Fruit fly (Drosophila melanogaster) whole organism, embryonic: ENCODE results near the gene HINT1.
A peak's percentile ranks its signal among the peaks of the same experiment; 100 is the strongest.

Experiments
- BEAF-32 ChIP-seq: fragments of 200-800 bp; sonication (Bioruptor generic); optimal IDR thresholded peaks from 3 replicates; lab custom pipeline; 2017; ENCODE audit warnings: missing biosample characterization, missing genetic modification characterization, mild to moderate bottlenecking, moderate library complexity, missing genetic modification reagents
- CG10431 ChIP-seq: fragments of 200-800 bp; sonication (Bioruptor generic); optimal IDR thresholded peaks from 3 replicates; lab custom pipeline; 2018; ENCODE audit warnings: missing biosample characterization, mild to moderate bottlenecking, missing genetic modification characterization
- CG12219 ChIP-seq: fragments of 200-800 bp; sonication (Bioruptor generic); optimal IDR thresholded peaks from 3 replicates; lab custom pipeline; 2018; ENCODE audit warnings: missing biosample characterization, mild to moderate bottlenecking, missing genetic modification characterization
- CG14441 ChIP-seq: fragments of 200-800 bp; sonication (Bioruptor generic); IDR thresholded peaks from 2 replicates; pipeline ENCODE4 v1.3.6; 2022; ENCODE audit warnings: missing biosample characterization, missing genetic modification characterization
- CG15514 ChIP-seq: fragments of 200-800 bp; sonication (Bioruptor generic); optimal IDR thresholded peaks from 3 replicates; lab custom pipeline; 2017; ENCODE audit warnings: missing biosample characterization, missing genetic modification characterization, mild to moderate bottlenecking, moderate library complexity, missing genetic modification reagents
- CG17186 ChIP-seq: fragments of 200-800 bp; sonication (Bioruptor generic); optimal IDR thresholded peaks from 3 replicates; lab custom pipeline; 2017; ENCODE audit warnings: missing biosample characterization, missing genetic modification reagents, missing genetic modification characterization
- CG17359 ChIP-seq: fragments of 200-800 bp; sonication (Bioruptor generic); optimal IDR thresholded peaks from 3 replicates; lab custom pipeline; 2018; ENCODE audit warnings: missing biosample characterization, mild to moderate bottlenecking, missing genetic modification characterization, moderate library complexity
- CG17802 ChIP-seq: fragments of 200-800 bp; sonication (Bioruptor generic); optimal IDR thresholded peaks from 2 replicates; lab custom pipeline; 2018; ENCODE audit warnings: missing biosample characterization, mild to moderate bottlenecking, missing genetic modification characterization, moderate library complexity
- CG1832 ChIP-seq: fragments of 200-800 bp; sonication (Bioruptor generic); optimal IDR thresholded peaks from 2 replicates; lab custom pipeline; 2017; ENCODE audit warnings: missing biosample characterization, mild to moderate bottlenecking, missing genetic modification characterization, inconsistent platforms
- CG2889 ChIP-seq: fragments of 200-800 bp; sonication (Bioruptor generic); IDR thresholded peaks from 3 replicates; pipeline ENCODE4 v1.3.6; 2022; ENCODE audit warnings: missing biosample characterization, missing genetic modification characterization
- CG32767 ChIP-seq: fragments of 200-800 bp; sonication (Bioruptor generic); IDR thresholded peaks from 2 replicates; pipeline ENCODE4 v1.3.6; 2022; ENCODE audit warnings: missing biosample characterization, missing genetic modification characterization
- CG34422 ChIP-seq: fragments of 200-800 bp; sonication (Bioruptor generic); IDR thresholded peaks from 3 replicates; pipeline ENCODE4 v1.3.6; 2022; ENCODE audit warnings: missing biosample characterization, missing genetic modification characterization
- CG4820 ChIP-seq: fragments of 200-800 bp; sonication (Bioruptor generic); optimal IDR thresholded peaks from 3 replicates; lab custom pipeline; 2016; ENCODE audit warnings: missing biosample characterization, missing genetic modification characterization
- CG6689 ChIP-seq: fragments of 200-800 bp; sonication (Bioruptor generic); IDR thresholded peaks from 2 replicates; pipeline ENCODE4 v1.3.6; 2022; ENCODE audit warnings: missing biosample characterization, missing genetic modification characterization
- CG7271 ChIP-seq: fragments of 200-800 bp; sonication (Bioruptor generic); optimal IDR thresholded peaks from 2 replicates; lab custom pipeline; 2018; ENCODE audit warnings: missing biosample characterization, mild to moderate bottlenecking, missing genetic modification characterization, moderate library complexity
- CG9609 ChIP-seq: fragments of 200-800 bp; sonication (Bioruptor generic); optimal IDR thresholded peaks from 3 replicates; lab custom pipeline; 2016; ENCODE audit warnings: missing biosample characterization, missing genetic modification characterization
- Dbx ChIP-seq: fragments of 200-800 bp; sonication (Bioruptor generic); IDR thresholded peaks from 3 replicates; pipeline ENCODE4 v1.3.6; 2022; ENCODE audit warnings: missing biosample characterization, missing genetic modification characterization
- Ets97D ChIP-seq: fragments of 200-800 bp; sonication (Bioruptor generic); optimal IDR thresholded peaks from 3 replicates; lab custom pipeline; 2016; ENCODE audit warnings: missing biosample characterization, missing genetic modification characterization
- HLH3B ChIP-seq: fragments of 200-800 bp; sonication (Bioruptor generic); IDR thresholded peaks from 2 replicates; pipeline ENCODE4 v1.3.6; 2022; ENCODE audit warnings: missing biosample characterization, missing genetic modification characterization
- Hr39 ChIP-seq: fragments of >200 bp; optimal IDR thresholded peaks from 2 replicates; lab custom pipeline; 2017
- Mad ChIP-seq: fragments of 200-800 bp; sonication (Bioruptor generic); optimal IDR thresholded peaks from 2 replicates; lab custom pipeline; 2016; ENCODE audit warnings: missing biosample characterization, missing genetic modification characterization
- Nf-YB ChIP-seq: fragments of 200-800 bp; sonication (Bioruptor generic); optimal IDR thresholded peaks from 3 replicates; lab custom pipeline; 2019; ENCODE audit warnings: missing biosample characterization, mild to moderate bottlenecking, missing genetic modification characterization, moderate library complexity
- Nf-YC ChIP-seq: fragments of 200-800 bp; optimal IDR thresholded peaks from 3 replicates; lab custom pipeline; 2019; ENCODE audit warnings: missing biosample characterization, mild to moderate bottlenecking, missing genetic modification characterization, moderate library complexity
- PHDP ChIP-seq: fragments of 200-800 bp; sonication (Bioruptor generic); optimal IDR thresholded peaks from 3 replicates; lab custom pipeline; 2018; ENCODE audit warnings: missing biosample characterization, mild to moderate bottlenecking, missing genetic modification characterization, moderate library complexity
- Sin3A ChIP-seq: fragments of >200 bp; optimal IDR thresholded peaks from 2 replicates; lab custom pipeline; 2018
- Ssrp ChIP-seq: fragments of 200-800 bp; sonication (Bioruptor generic); optimal IDR thresholded peaks from 2 replicates; lab custom pipeline; 2018; ENCODE audit warnings: missing biosample characterization, mild to moderate bottlenecking, missing genetic modification characterization, moderate library complexity
- TFAM ChIP-seq: fragments of 200-800 bp; sonication (Bioruptor generic); optimal IDR thresholded peaks from 2 replicates; lab custom pipeline; 2017; ENCODE audit warnings: missing biosample characterization, missing genetic modification characterization, inconsistent platforms
- Trl ChIP-seq, 3 experiments: fragments of >200 bp in 2 of 3; fragments of 200-800 bp in 1 of 3; sonication (Bioruptor generic) in 1 of 3; optimal IDR thresholded peaks; 2 replicates in 1 of 3; 3 replicates in 2 of 3; lab custom pipeline; 2016 to 2017; ENCODE audit warnings: missing biosample characterization in 1 of 3, missing genetic modification characterization in 1 of 3
- Usf ChIP-seq: fragments of 200-800 bp; sonication (Bioruptor generic); optimal IDR thresholded peaks from 2 replicates; lab custom pipeline; 2017; ENCODE audit warnings: missing genotype, missing biosample characterization, missing genetic modification characterization
- Vsx1 ChIP-seq: fragments of 200-800 bp; sonication (Bioruptor generic); optimal IDR thresholded peaks from 2 replicates; lab custom pipeline; 2017; ENCODE audit warnings: missing biosample characterization, mild to moderate bottlenecking, missing genetic modification characterization, missing genetic modification reagents
- abd-A ChIP-seq: fragments of 200-800 bp; sonication (Bioruptor generic); optimal IDR thresholded peaks from 3 replicates; lab custom pipeline; 2019; ENCODE audit warnings: missing biosample characterization, mild to moderate bottlenecking, missing genetic modification characterization, moderate library complexity
- az2 ChIP-seq: fragments of 200-800 bp; sonication (Bioruptor generic); optimal IDR thresholded peaks from 3 replicates; lab custom pipeline; 2016; ENCODE audit warnings: missing biosample characterization, missing genetic modification characterization
- crol ChIP-seq: fragments of 200-800 bp; sonication (Bioruptor generic); IDR thresholded peaks from 2 replicates; pipeline ENCODE4 v1.3.6; 2022; ENCODE audit warnings: missing biosample characterization, missing genetic modification characterization
- crp ChIP-seq, 2 experiments: fragments of 200-800 bp; sonication (Bioruptor generic); optimal IDR thresholded peaks; 2 replicates in 1 of 2; 3 replicates in 1 of 2; lab custom pipeline; 2017; ENCODE audit warnings: missing biosample characterization in 2 of 2, missing genetic modification characterization in 2 of 2, mild to moderate bottlenecking in 1 of 2, moderate library complexity in 1 of 2
- dimm ChIP-seq: fragments of 200-800 bp; sonication (Bioruptor generic); IDR thresholded peaks from 2 replicates; pipeline ENCODE4 v1.3.6; 2022; ENCODE audit warnings: missing biosample characterization, missing genetic modification characterization
- dm ChIP-seq: fragments of 200-800 bp; sonication (Bioruptor generic); optimal IDR thresholded peaks from 3 replicates; lab custom pipeline; 2016; ENCODE audit warnings: missing biosample characterization, missing genetic modification characterization
- grau ChIP-seq: fragments of 200-800 bp; optimal IDR thresholded peaks from 3 replicates; lab custom pipeline; 2019; ENCODE audit warnings: missing biosample characterization, mild to moderate bottlenecking, missing genetic modification characterization, moderate library complexity
- ham ChIP-seq: fragments of 200-800 bp; sonication (Bioruptor generic); IDR thresholded peaks from 2 replicates; pipeline ENCODE4 v1.3.6; 2022; ENCODE audit warnings: missing biosample characterization, missing genetic modification characterization
- her ChIP-seq: fragments of 200-800 bp; sonication (Bioruptor generic); optimal IDR thresholded peaks from 2 replicates; lab custom pipeline; 2016; ENCODE audit warnings: missing biosample characterization, missing genetic modification characterization
- kah ChIP-seq: fragments of 200-800 bp; sonication (Bioruptor generic); optimal IDR thresholded peaks from 2 replicates; lab custom pipeline; 2018; ENCODE audit warnings: missing biosample characterization, mild to moderate bottlenecking, missing genetic modification characterization
- lbe ChIP-seq: fragments of 200-800 bp; sonication (Bioruptor generic); optimal IDR thresholded peaks from 2 replicates; lab custom pipeline; 2016; ENCODE audit warnings: missing biosample characterization, mild to moderate bottlenecking, missing genetic modification characterization
- nom ChIP-seq: fragments of 200-800 bp; sonication (Bioruptor generic); optimal IDR thresholded peaks from 2 replicates; lab custom pipeline; 2017; ENCODE audit warnings: missing biosample characterization, missing genetic modification characterization, mild to moderate bottlenecking, moderate library complexity, missing genetic modification reagents
- repo ChIP-seq: fragments of 200-800 bp; sonication (Bioruptor generic); optimal IDR thresholded peaks from 2 replicates; lab custom pipeline; 2016; ENCODE audit warnings: missing biosample characterization, missing genetic modification characterization
- sens-2 ChIP-seq: fragments of 200-800 bp; sonication (Bioruptor generic); IDR thresholded peaks from 2 replicates; pipeline ENCODE4 v1.3.6; 2022; ENCODE audit warnings: missing biosample characterization, missing genetic modification characterization
- sna ChIP-seq: fragments of 200-800 bp; sonication (Bioruptor generic); IDR thresholded peaks from 2 replicates; pipeline ENCODE4 v1.3.6; 2022; ENCODE audit warnings: missing biosample characterization, missing genetic modification characterization; ENCODE audit not compliant: partially characterized antibody
- tna ChIP-seq: fragments of 200-800 bp; sonication (Bioruptor generic); IDR thresholded peaks from 2 replicates; pipeline ENCODE4 v1.3.6; 2022; ENCODE audit warnings: missing biosample characterization, missing genetic modification characterization; ENCODE audit not compliant: partially characterized antibody
- ttk ChIP-seq: fragments of 200-800 bp; sonication (Bioruptor generic); IDR thresholded peaks from 2 replicates; pipeline ENCODE4 v2.1.2; 2022; ENCODE audit warnings: missing biosample characterization, missing genetic modification characterization
- tup ChIP-seq: fragments of 200-800 bp; sonication (Bioruptor generic); optimal IDR thresholded peaks from 2 replicates; lab custom pipeline; 2016; ENCODE audit warnings: missing biosample characterization, mild to moderate bottlenecking, missing genetic modification characterization, moderate library complexity
- unc-4 ChIP-seq: fragments of 200-800 bp; sonication (Bioruptor generic); IDR thresholded peaks from 2 replicates; pipeline ENCODE4 v1.3.6; 2022; ENCODE audit warnings: missing biosample characterization, missing genetic modification characterization; ENCODE audit not compliant: partially characterized antibody
- wor ChIP-seq: fragments of 200-800 bp; sonication (Bioruptor generic); IDR thresholded peaks from 2 replicates; pipeline ENCODE4 v1.3.6; 2022; ENCODE audit warnings: missing biosample characterization, missing genetic modification characterization

The HINT1 gene

dm6 chr2L:2750337-2751084, 19.4 kb upstream of the HINT1 start (continued):
- TF ChIP-seq unc-4 (GFP tag; lab: Robert Waterston, UW) (no peak), sna (GFP tag; lab: Robert Waterston, UW) (no peak), CG4820 (GFP tag; lab: Kevin White, UChicago) (peak; percentile 73), Hr39 (no peak), CG7271 (tag; lab: Kevin White, UChicago) (no peak), az2 (GFP tag; lab: Kevin White, UChicago) (peak; percentile 74), CG12219 (GFP tag; lab: Kevin White, UChicago) (peak; percentile 72), repo (GFP tag; lab: Kevin White, UChicago) (peak; percentile 60), CG32767 (no peak), Nf-YB (peak; percentile 35), crol (GFP tag; lab: Robert Waterston, UW) (no peak), lbe (no peak), Ssrp (peak; percentile 60), sens-2 (GFP tag; lab: Robert Waterston, UW) (no peak), Dbx (no peak), HLH3B (GFP tag; lab: Robert Waterston, UW) (no peak), CG6689 (GFP tag; lab: Robert Waterston, UW) (no peak), PHDP (tag; lab: Kevin White, UChicago) (peak; percentile 80), CG17359 (tag; lab: Kevin White, UChicago) (peak; percentile 84), BEAF-32 (GFP tag; lab: Kevin White, UChicago) (no peak), CG2889 (GFP tag; lab: Robert Waterston, UW) (no peak), Ets97D (GFP tag; lab: Kevin White, UChicago) (peak; percentile 53), CG1832 (GFP tag; lab: Kevin White, UChicago) (no peak), abd-A (tag; lab: Kevin White, UChicago) (peak; percentile 94), Nf-YC (peak; percentile 65), dm (GFP tag; lab: Kevin White, UChicago) (peak; percentile 44), CG10431 (GFP tag; lab: Kevin White, UChicago) (no peak), kah (GFP tag; lab: Kevin White, UChicago) (peak; percentile 2), Trl (optimal IDR thresholded peaks at IDR 0.05; lab: Kevin White, UChicago) (no peak), Trl (GFP tag; optimal IDR thresholded peaks at IDR 0.05; lab: Kevin White, UChicago) (peak; percentile 86), ham (GFP tag; lab: Robert Waterston, UW) (no peak), CG14441 (no peak), CG9609 (GFP tag; lab: Kevin White, UChicago) (peak; percentile 72), nom (GFP tag; lab: Kevin White, UChicago) (peak; percentile 2), ttk (GFP tag; lab: Robert Waterston, UW) (no peak), CG17186 (no peak), Sin3A (lab: Kevin White, UChicago) (no peak), TFAM (GFP tag; lab: Kevin White, UChicago) (no peak), wor (GFP tag; lab: Robert Waterston, UW) (no peak), CG15514 (GFP tag; lab: Kevin White, UChicago) (peak; percentile 81), Mad (no peak), tup (GFP tag; lab: Kevin White, UChicago) (peak; percentile 70), tna (GFP tag; lab: Robert Waterston, UW) (no peak), Usf (GFP tag; lab: Kevin White, UChicago) (peak; percentile 69), dimm (no peak), Vsx1 (GFP tag; lab: Kevin White, UChicago) (peak; percentile 58), CG34422 (no peak), grau (tag; lab: Kevin White, UChicago) (peak; percentile 86), CG17802 (tag; lab: Kevin White, UChicago) (peak; percentile 32), crp (GFP tag; optimal IDR thresholded peaks at IDR 0.05; lab: Kevin White, UChicago) (peak in 1 of 2 experiments; percentile 16), her (GFP tag; lab: Kevin White, UChicago) (peak; percentile 92)
